Worm (Caenorhabditis elegans) whole organism, L3 larva: ENCODE data around the gene K07H8.11.

ENCODE experiments used
- R02D3.7 ChIP-seq: fragments of 150-350 bp; optimal IDR thresholded peaks from 2 replicates; lab custom pipeline; 2014; ENCODE audit warnings: missing biosample characterization, missing genetic modification characterization
- ama-1 ChIP-seq: fragments of 150-350 bp; optimal IDR thresholded peaks from 2 replicates; lab custom pipeline; 2018
- ceh-16 ChIP-seq: sonication (generic microtip); optimal IDR thresholded peaks from 2 replicates; lab custom pipeline; 2017; ENCODE audit warnings: missing biosample characterization, missing genetic modification characterization
- ceh-28 ChIP-seq: fragments of 150-350 bp; optimal IDR thresholded peaks from 2 replicates; lab custom pipeline; 2014; ENCODE audit warnings: missing biosample characterization, missing genetic modification reagents, missing genetic modification characterization
- ceh-82 ChIP-seq: fragments of 150-350 bp; optimal IDR thresholded peaks from 2 replicates; lab custom pipeline; 2014; ENCODE audit warnings: missing biosample characterization, missing genetic modification characterization
- daf-12 ChIP-seq: fragments of 150-350 bp; optimal IDR thresholded peaks from 2 replicates; lab custom pipeline; 2014; ENCODE audit warnings: missing biosample characterization, missing genetic modification reagents, missing genetic modification characterization
- egl-27 ChIP-seq: sonication (generic microtip); optimal IDR thresholded peaks from 4 replicates; lab custom pipeline; 2017; ENCODE audit warnings: missing biosample characterization, missing genetic modification reagents, missing genetic modification characterization
- egl-5 ChIP-seq: fragments of 150-350 bp; optimal IDR thresholded peaks from 2 replicates; lab custom pipeline; 2017; ENCODE audit warnings: missing biosample characterization, missing genetic modification reagents, missing genetic modification characterization, inconsistent platforms
- elt-1 ChIP-seq: fragments of 150-350 bp; optimal IDR thresholded peaks from 2 replicates; lab custom pipeline; 2014; ENCODE audit warnings: missing biosample characterization, missing genetic modification characterization
- elt-2 ChIP-seq: sonication (generic microtip); optimal IDR thresholded peaks from 2 replicates; lab custom pipeline; 2016; ENCODE audit warnings: missing genetic modification reagents, mild to moderate bottlenecking, missing genetic modification characterization, missing compliant biosample characterization
- eor-1 ChIP-seq, 2 experiments: fragments of 150-350 bp; optimal IDR thresholded peaks; 2 replicates each; lab custom pipeline; 2014 to 2018; ENCODE audit warnings: missing biosample characterization in 2 of 2, missing genetic modification characterization in 2 of 2
- hmg-11 ChIP-seq: sonication (generic microtip); optimal IDR thresholded peaks from 2 replicates; lab custom pipeline; 2016; ENCODE audit warnings: missing genetic modification characterization, missing compliant biosample characterization
- lin-15B ChIP-seq: fragments of 150-350 bp; optimal IDR thresholded peaks from 2 replicates; lab custom pipeline; 2014; ENCODE audit warnings: missing biosample characterization, missing genetic modification characterization
- lin-39 ChIP-seq: fragments of 150-350 bp; optimal IDR thresholded peaks from 2 replicates; lab custom pipeline; 2018; ENCODE audit warnings: missing biosample characterization, missing genetic modification reagents, missing genetic modification characterization
- lsy-12 ChIP-seq: sonication (generic microtip); optimal IDR thresholded peaks from 2 replicates; lab custom pipeline; 2016; ENCODE audit warnings: mild to moderate bottlenecking, missing genetic modification characterization, missing compliant biosample characterization
- mdl-1 ChIP-seq: fragments of 150-350 bp; optimal IDR thresholded peaks from 2 replicates; lab custom pipeline; 2014; ENCODE audit warnings: missing biosample characterization, missing genetic modification characterization
- mml-1 ChIP-seq: fragments of 150-350 bp; sonication (generic microtip); optimal IDR thresholded peaks from 3 replicates; lab custom pipeline; 2014; ENCODE audit warnings: missing biosample characterization, missing genetic modification characterization
- nfya-1 ChIP-seq: sonication (generic microtip); optimal IDR thresholded peaks from 2 replicates; lab custom pipeline; 2017; ENCODE audit warnings: missing genetic modification characterization, mild to moderate bottlenecking, missing compliant biosample characterization, antibody characterized with exemption, moderate library complexity; ENCODE audit not compliant: insufficient read depth
- nhr-11 ChIP-seq: fragments of 150-350 bp; optimal IDR thresholded peaks from 2 replicates; lab custom pipeline; 2014; ENCODE audit warnings: missing biosample characterization, missing genetic modification characterization
- nhr-12 ChIP-seq: fragments of 150-350 bp; optimal IDR thresholded peaks from 2 replicates; lab custom pipeline; 2014; ENCODE audit warnings: missing biosample characterization, missing genetic modification characterization
- nhr-23 ChIP-seq: fragments of 150-350 bp; optimal IDR thresholded peaks from 2 replicates; lab custom pipeline; 2014; ENCODE audit warnings: missing biosample characterization, missing genetic modification reagents, missing genetic modification characterization
- nhr-237 ChIP-seq: fragments of 150-350 bp; optimal IDR thresholded peaks from 2 replicates; lab custom pipeline; 2014; ENCODE audit warnings: missing biosample characterization, missing genetic modification characterization
- nhr-25 ChIP-seq: sonication (generic microtip); optimal IDR thresholded peaks from 2 replicates; lab custom pipeline; 2017; ENCODE audit warnings: missing biosample characterization, missing genetic modification characterization
- nhr-67 ChIP-seq: fragments of 150-350 bp; optimal IDR thresholded peaks from 2 replicates; lab custom pipeline; 2014; ENCODE audit warnings: missing biosample characterization, missing genetic modification characterization
- nhr-76 ChIP-seq: fragments of 150-350 bp; sonication (generic microtip); optimal IDR thresholded peaks from 5 replicates; lab custom pipeline; 2014; ENCODE audit warnings: missing biosample characterization, missing genetic modification characterization
- nhr-77 ChIP-seq: fragments of 150-350 bp; optimal IDR thresholded peaks from 2 replicates; lab custom pipeline; 2014; ENCODE audit warnings: missing biosample characterization, missing genetic modification characterization
- pha-4 ChIP-seq: fragments of 150-350 bp; optimal IDR thresholded peaks from 2 replicates; lab custom pipeline; 2014; ENCODE audit warnings: missing biosample characterization, missing genetic modification reagents, missing genetic modification characterization
- pqm-1 ChIP-seq: fragments of 150-350 bp; optimal IDR thresholded peaks from 2 replicates; lab custom pipeline; 2017; ENCODE audit warnings: missing biosample characterization, missing genetic modification characterization, inconsistent platforms
- sea-2 ChIP-seq: fragments of 150-350 bp; sonication (generic microtip); optimal IDR thresholded peaks from 4 replicates; lab custom pipeline; 2014; ENCODE audit warnings: missing biosample characterization, missing genetic modification reagents, missing genetic modification characterization
- skn-1 ChIP-seq: fragments of 150-350 bp; optimal IDR thresholded peaks from 2 replicates; lab custom pipeline; 2014; ENCODE audit warnings: missing biosample characterization, missing genetic modification characterization
- snpc-4 ChIP-seq: fragments of 150-350 bp; optimal IDR thresholded peaks from 2 replicates; lab custom pipeline; 2014; ENCODE audit warnings: missing biosample characterization, missing genetic modification characterization
- unc-39 ChIP-seq: sonication (generic microtip); optimal IDR thresholded peaks from 4 replicates; lab custom pipeline; 2017; ENCODE audit warnings: missing biosample characterization, missing genetic modification characterization
- unc-62 ChIP-seq: fragments of 150-350 bp; sonication (generic microtip); optimal IDR thresholded peaks from 4 replicates; lab custom pipeline; 2014; ENCODE audit warnings: missing biosample characterization, missing genetic modification reagents, missing genetic modification characterization
- zag-1 ChIP-seq: fragments of 150-350 bp; optimal IDR thresholded peaks from 2 replicates; lab custom pipeline; 2014; ENCODE audit warnings: missing biosample characterization, missing genetic modification characterization
- ztf-4 ChIP-seq: fragments of 150-350 bp; optimal IDR thresholded peaks from 2 replicates; lab custom pipeline; 2014; ENCODE audit warnings: missing biosample characterization, missing genetic modification characterization

The K07H8.11 gene

DNA sequence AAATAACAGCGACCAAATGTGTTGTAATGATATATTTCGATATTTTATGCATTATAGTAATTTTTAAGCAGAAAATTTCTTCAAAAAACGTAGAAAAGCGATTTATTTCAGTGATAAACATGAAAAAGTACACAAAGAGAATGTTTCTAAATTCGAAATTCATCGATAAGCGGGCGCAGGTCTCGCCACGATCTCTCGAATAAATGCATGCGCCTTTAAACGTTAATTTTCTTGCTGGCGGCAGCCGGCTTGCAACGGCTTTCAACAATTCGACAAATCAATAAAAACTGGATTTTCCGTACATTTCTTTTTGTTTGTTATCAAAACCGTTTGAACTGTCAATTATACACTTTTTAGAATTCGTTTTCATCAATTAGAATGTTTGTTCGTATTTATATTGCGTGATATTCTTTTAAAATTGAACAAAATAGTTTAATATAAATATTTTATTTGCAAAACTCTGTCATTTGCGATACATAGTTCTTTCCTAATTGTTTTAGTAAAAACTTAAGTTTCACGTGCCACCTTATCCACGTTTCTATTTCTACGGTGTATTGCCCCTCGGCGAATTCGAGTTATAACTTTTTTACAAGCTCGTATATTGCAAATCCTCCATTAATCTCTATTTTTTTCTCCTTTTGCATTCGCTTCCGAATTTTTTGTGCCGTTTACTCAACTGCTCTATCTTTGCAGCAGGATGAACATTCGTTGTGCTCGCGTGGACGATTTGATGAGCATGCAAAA is 14.6 kb upstream of the K07H8.11 start, which contains the start of gene daf-31:
Gene daf-31, plus strand, starts transcription at position 694 of the 744 bp plus-strand sequence.
- TF ChIP-seq egl-27 (tag; lab: Kevin White, UChicago), result no peak
- no peak for TF ChIP-seq mml-1 (tag; lab: Kevin White, UChicago)
- no peak for TF ChIP-seq mdl-1 (tag; lab: Kevin White, UChicago)
- TF ChIP-seq elt-2 (tag; lab: Kevin White, UChicago), result peak; percentile 40
- no peak for TF ChIP-seq nhr-76 (tag; lab: Kevin White, UChicago)
- peak; percentile 83 for TF ChIP-seq pha-4 (tag; lab: Kevin White, UChicago)
- peak; percentile 88 for TF ChIP-seq lin-39 (tag; lab: Kevin White, UChicago)
- no peak for TF ChIP-seq ceh-82 (tag; lab: Kevin White, UChicago)
- no peak for TF ChIP-seq nhr-77 (tag; lab: Kevin White, UChicago)
- peak; percentile 72 for TF ChIP-seq nfya-1 (tag; lab: Kevin White, UChicago)
- TF ChIP-seq sea-2 (GFP tag; lab: Kevin White, UChicago), result no peak
- no peak for TF ChIP-seq ama-1 (lab: Kevin White, UChicago)
- TF ChIP-seq nhr-12 (tag; lab: Kevin White, UChicago), result no peak
- TF ChIP-seq ceh-16 (tag; lab: Kevin White, UChicago), result no peak
- no peak for TF ChIP-seq ztf-4 (tag; lab: Kevin White, UChicago)
- TF ChIP-seq nhr-23 (tag; lab: Kevin White, UChicago), result peak; percentile 47
- peak; percentile 57 for TF ChIP-seq snpc-4 (tag; lab: Kevin White, UChicago)
- peak; percentile 62 for TF ChIP-seq hmg-11 (tag; lab: Kevin White, UChicago)
- no peak for TF ChIP-seq unc-62 (GFP tag; lab: Kevin White, UChicago)
- peak; percentile 6 for TF ChIP-seq pqm-1 (tag; lab: Kevin White, UChicago)
- no peak for TF ChIP-seq daf-12
- peak; percentile 71 for TF ChIP-seq nhr-25 (tag; lab: Kevin White, UChicago)
- TF ChIP-seq elt-1 (tag; lab: Kevin White, UChicago), result no peak
- TF ChIP-seq lsy-12 (tag; lab: Kevin White, UChicago), result no peak
- TF ChIP-seq lin-15B (tag; lab: Kevin White, UChicago), result peak; percentile 64
- no peak for TF ChIP-seq zag-1 (tag; lab: Kevin White, UChicago)
- peak; percentile 77 for TF ChIP-seq egl-5 (tag; lab: Kevin White, UChicago)
- peak; percentile 32 for TF ChIP-seq ceh-28
- no peak for TF ChIP-seq eor-1 (tag; optimal IDR thresholded peaks at IDR 0.05; lab: Kevin White, UChicago)
- TF ChIP-seq R02D3.7 (tag; lab: Kevin White, UChicago), result no peak

DNA sequence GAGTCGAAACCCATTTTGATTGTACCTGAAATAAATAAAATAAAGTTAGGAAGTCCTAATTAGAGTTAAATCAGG is 14.2 kb upstream of the K07H8.11 start, which contains the start of gene nucl-1:
Gene nucl-1, minus strand, starts transcription at position 26 of the 75 bp plus-strand sequence.
- no peak for TF ChIP-seq mml-1 (tag; lab: Kevin White, UChicago)

ce11 chrIV:8289105-8289504 is 14.0 kb upstream of the K07H8.11 start:
- TF ChIP-seq skn-1 (tag; lab: Kevin White, UChicago) (no peak), nhr-11 (tag; lab: Kevin White, UChicago) (no peak), ceh-16 (tag; lab: Kevin White, UChicago) (no peak), R02D3.7 (tag; lab: Kevin White, UChicago) (no peak), mml-1 (tag; lab: Kevin White, UChicago) (no peak), daf-12 (no peak), lin-39 (tag; lab: Kevin White, UChicago) (no peak), sea-2 (GFP tag; lab: Kevin White, UChicago) (no peak), nhr-67 (tag; lab: Kevin White, UChicago) (no peak), snpc-4 (tag; lab: Kevin White, UChicago) (no peak), nhr-12 (tag; lab: Kevin White, UChicago) (no peak), ztf-4 (tag; lab: Kevin White, UChicago) (no peak), nhr-237 (no peak)

DNA sequence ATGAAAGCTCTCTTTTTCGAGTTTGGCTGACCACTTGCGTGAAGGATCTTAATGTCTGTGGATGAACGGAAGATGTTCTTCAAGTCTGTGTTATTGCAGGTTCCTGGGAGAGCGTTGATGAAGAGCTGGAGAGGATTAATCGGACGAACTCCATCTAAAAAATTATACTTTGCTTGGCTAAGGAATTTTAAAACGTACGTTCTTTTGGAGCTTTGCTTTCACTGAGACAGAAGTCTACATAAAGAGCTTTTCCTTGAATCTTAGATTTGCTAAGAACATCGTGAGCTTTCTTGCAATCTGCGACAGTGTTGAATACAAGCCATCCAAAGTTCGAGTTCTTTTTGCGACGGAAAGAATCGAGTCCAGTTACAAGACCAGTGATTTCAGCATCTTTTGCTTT is 12.2 kb upstream of the K07H8.11 start:
- TF ChIP-seq lin-15B (tag; lab: Kevin White, UChicago) (no peak), mml-1 (tag; lab: Kevin White, UChicago) (no peak), nhr-67 (tag; lab: Kevin White, UChicago) (no peak), unc-62 (GFP tag; lab: Kevin White, UChicago) (no peak), unc-39 (no peak)
